Worm (Caenorhabditis elegans): ENCODE measurements around the gene arp-6.

ce11 chrII:8034617-8035016 lies 2.5 kb downstream of the arp-6 start:
- TF ChIP-seq F13C5.2 (tag; optimal IDR thresholded peaks at IDR 0.05): no peak
- TF ChIP-seq scrt-1 (GFP tag; IDR thresholded peaks at IDR 0.05): no peak
- TF ChIP-seq sea-1 (GFP tag; conservative IDR thresholded peaks at IDR 0.05): no peak
- no peak for TF ChIP-seq pes-1 (GFP tag; IDR thresholded peaks at IDR 0.05)
- no peak for TF ChIP-seq flt-1 (GFP tag; IDR thresholded peaks at IDR 0.05)
- TF ChIP-seq ets-7 (tag; optimal IDR thresholded peaks at IDR 0.05): no peak
- TF ChIP-seq ama-1 (optimal IDR thresholded peaks at IDR 0.05): no peak
- TF ChIP-seq ceh-36 (tag; optimal IDR thresholded peaks at IDR 0.05): no peak
- no peak for TF ChIP-seq B0310.2 (tag; optimal IDR thresholded peaks at IDR 0.05)
- no peak for TF ChIP-seq aly-1 (tag; optimal IDR thresholded peaks at IDR 0.05)
- TF ChIP-seq tra-4 (tag; optimal IDR thresholded peaks at IDR 0.05): no peak
